Fruit fly (Drosophila melanogaster) whole organism, adult: Measurements from ENCODE around the gene CG4467.
A peak's percentile ranks its signal among the peaks of the same experiment; 100 is the strongest.

Source experiments
- CG11617 ChIP-seq: fragments of 200-800 bp; sonication (Bioruptor generic); optimal IDR thresholded peaks from 2 replicates; lab custom pipeline; 2017; ENCODE audit warnings: mild to moderate bottlenecking, missing biosample characterization, missing genetic modification reagents, missing genetic modification characterization
- CG12768 ChIP-seq: fragments of 200-800 bp; sonication (Bioruptor generic); optimal IDR thresholded peaks from 2 replicates; lab custom pipeline; 2017; ENCODE audit warnings: missing biosample characterization, missing genetic modification characterization, mild to moderate bottlenecking, moderate library complexity, missing genetic modification reagents
- CG14711 ChIP-seq: fragments of 200-800 bp; sonication (Bioruptor generic); optimal IDR thresholded peaks from 2 replicates; lab custom pipeline; 2018; ENCODE audit warnings: missing biosample characterization, mild to moderate bottlenecking, missing genetic modification characterization, moderate library complexity
- CG1620 ChIP-seq: fragments of 200-800 bp; sonication (Bioruptor generic); optimal IDR thresholded peaks from 2 replicates; lab custom pipeline; 2016; ENCODE audit warnings: missing biosample characterization, missing genetic modification characterization
- CG33017 ChIP-seq: fragments of 200-800 bp; sonication (Bioruptor generic); optimal IDR thresholded peaks from 2 replicates; lab custom pipeline; 2018; ENCODE audit warnings: missing biosample characterization, mild to moderate bottlenecking, missing genetic modification characterization, moderate library complexity
- CG5204 ChIP-seq: fragments of 200-800 bp; sonication (Bioruptor generic); optimal IDR thresholded peaks from 2 replicates; lab custom pipeline; 2016; ENCODE audit warnings: missing biosample characterization, missing genetic modification characterization
- CG7045 ChIP-seq: fragments of 200-800 bp; sonication (Bioruptor generic); optimal IDR thresholded peaks from 2 replicates; lab custom pipeline; 2017; ENCODE audit warnings: missing biosample characterization, mild to moderate bottlenecking, missing genetic modification characterization
- CG7101 ChIP-seq: fragments of 200-800 bp; sonication (Bioruptor generic); optimal IDR thresholded peaks from 2 replicates; lab custom pipeline; 2018; ENCODE audit warnings: missing biosample characterization, mild to moderate bottlenecking, missing genetic modification characterization, moderate library complexity
- Clk ChIP-seq: fragments of 200-800 bp; sonication (Bioruptor generic); optimal IDR thresholded peaks from 2 replicates; lab custom pipeline; 2017; ENCODE audit warnings: missing biosample characterization, missing genetic modification characterization
- Crg-1 ChIP-seq: fragments of 200-800 bp; sonication (Bioruptor generic); optimal IDR thresholded peaks from 2 replicates; lab custom pipeline; 2016; ENCODE audit warnings: missing biosample characterization, missing genetic modification characterization
- Hr96 ChIP-seq: fragments of 200-800 bp; sonication (Bioruptor generic); optimal IDR thresholded peaks from 2 replicates; lab custom pipeline; 2016; ENCODE audit warnings: missing biosample characterization, missing genetic modification characterization
- Mnt ChIP-seq: fragments of 200-800 bp; sonication (Bioruptor generic); optimal IDR thresholded peaks from 2 replicates; lab custom pipeline; 2016; ENCODE audit warnings: missing biosample characterization, mild to moderate bottlenecking, missing genetic modification characterization
- bab1 ChIP-seq: fragments of 200-800 bp; sonication (Bioruptor generic); optimal IDR thresholded peaks from 3 replicates; lab custom pipeline; 2019; ENCODE audit warnings: missing biosample characterization, mild to moderate bottlenecking, missing genetic modification characterization, moderate library complexity
- cic ChIP-seq: fragments of 200-800 bp; sonication (Bioruptor generic); optimal IDR thresholded peaks from 2 replicates; lab custom pipeline; 2017; ENCODE audit warnings: missing biosample characterization, mild to moderate bottlenecking, missing genetic modification characterization, moderate library complexity
- cnc ChIP-seq, 2 experiments: fragments of >200 bp; optimal IDR thresholded peaks; 2 replicates each; lab custom pipeline; 2017
- kay ChIP-seq: fragments of 200-800 bp; sonication (Bioruptor generic); peaks from one replicate; lab custom pipeline; 2016; ENCODE audit warnings: missing biosample characterization, missing genetic modification characterization, borderline replicate concordance
- ovo ChIP-seq: fragments of 200-800 bp; sonication (Bioruptor generic); optimal IDR thresholded peaks from 2 replicates; lab custom pipeline; 2016; ENCODE audit warnings: missing biosample characterization, missing genetic modification characterization
- pad ChIP-seq: fragments of 200-800 bp; sonication (Bioruptor generic); optimal IDR thresholded peaks from 3 replicates; lab custom pipeline; 2017; ENCODE audit warnings: missing biosample characterization, missing genetic modification characterization, mild to moderate bottlenecking, moderate library complexity, missing genetic modification reagents
- tj ChIP-seq: fragments of 200-800 bp; sonication (Bioruptor generic); optimal IDR thresholded peaks from 3 replicates; lab custom pipeline; 2017; ENCODE audit warnings: missing biosample characterization, mild to moderate bottlenecking, missing genetic modification characterization, moderate library complexity
- toe ChIP-seq: fragments of 200-800 bp; sonication (Bioruptor generic); optimal IDR thresholded peaks from 2 replicates; lab custom pipeline; 2016; ENCODE audit warnings: missing biosample characterization, missing genetic modification characterization

CG4467 gene

DNA sequence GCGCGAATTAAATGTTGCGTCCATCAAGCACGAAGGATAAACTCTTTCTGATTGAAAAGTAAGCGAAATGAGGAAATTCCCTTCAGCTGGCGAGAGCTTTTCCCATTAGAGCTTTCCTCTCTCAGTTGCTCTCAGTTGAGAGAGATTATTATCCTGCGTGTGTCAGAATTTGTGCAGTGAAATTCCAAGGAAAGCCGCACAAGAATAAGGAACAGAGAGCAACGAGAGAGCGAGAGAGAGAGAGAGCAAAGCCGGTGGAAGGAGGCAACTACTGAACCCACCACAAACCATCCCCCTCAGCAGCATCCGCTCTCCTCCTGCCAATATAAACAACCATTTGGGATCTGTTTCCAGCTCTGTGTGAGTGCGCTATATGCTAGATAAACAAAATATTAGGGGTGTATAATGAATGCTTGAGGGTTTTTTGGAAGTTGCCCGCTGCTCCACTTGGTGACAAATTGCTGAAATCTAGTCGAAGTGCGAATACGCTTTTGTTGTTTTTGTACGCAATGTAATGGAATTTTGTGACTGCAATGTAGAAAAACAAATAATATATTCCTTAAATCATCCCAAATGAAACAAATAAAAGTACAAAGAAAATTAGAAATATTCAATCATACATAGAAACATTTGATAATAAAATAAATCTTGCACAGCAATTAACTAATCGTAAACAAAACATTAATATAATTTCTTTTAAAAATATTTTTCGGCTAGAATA lies at the start of gene CG4467:
Gene CG4467 (minus strand): TSS at position 51 of the 721 bp plus-strand sequence.
- no peak for TF ChIP-seq ovo (GFP tag; lab: Kevin White, UChicago)
- no peak for TF ChIP-seq bab1 (GFP tag; lab: Kevin White, UChicago)
- TF ChIP-seq tj = no peak
- TF ChIP-seq Clk (GFP tag; lab: Kevin White, UChicago) = no peak
- TF ChIP-seq CG33017 (tag; lab: Kevin White, UChicago) = no peak
- TF ChIP-seq Mnt = no peak
- TF ChIP-seq CG1620 (GFP tag; lab: Kevin White, UChicago) = no peak
- TF ChIP-seq Crg-1 (GFP tag; lab: Kevin White, UChicago) = no peak
- TF ChIP-seq CG12768 (GFP tag; lab: Kevin White, UChicago) = no peak
- TF ChIP-seq CG7045 (GFP tag; lab: Kevin White, UChicago) = no peak
- TF ChIP-seq CG7101 (tag; lab: Kevin White, UChicago) = no peak
- TF ChIP-seq toe (GFP tag; lab: Kevin White, UChicago) = no peak
- no peak for TF ChIP-seq CG5204 (GFP tag; lab: Kevin White, UChicago)
- no peak for TF ChIP-seq CG11617 (GFP tag; lab: Kevin White, UChicago)

- TF ChIP-seq kay (GFP tag; lab: Kevin White, UChicago) (peak; percentile 36), CG14711 (tag; lab: Kevin White, UChicago) (no peak), CG1620 (GFP tag; lab: Kevin White, UChicago) (no peak)
Measured at dm6 chr3R:23297132-23297862, 48.6 kb upstream of the CG4467 start.

DNA sequence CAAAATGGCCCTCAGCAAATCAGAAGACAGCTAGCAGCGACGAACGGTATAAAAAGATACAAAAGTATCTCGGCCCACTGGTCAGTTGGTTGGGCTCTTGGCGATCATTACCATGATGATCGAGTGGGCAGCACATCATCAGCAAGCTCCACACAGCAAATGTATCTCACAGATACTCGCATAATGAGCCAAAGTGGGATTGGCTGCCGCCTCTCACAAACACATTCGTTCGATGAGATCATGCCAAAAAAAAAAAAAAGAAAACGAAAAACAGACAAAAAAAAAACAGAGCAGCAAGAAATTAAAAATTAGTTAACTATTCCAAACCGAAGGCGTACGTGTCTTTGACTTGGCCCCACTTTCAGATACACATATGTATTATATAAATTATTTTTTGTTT lies 47.4 kb upstream of the CG4467 start:
- TF ChIP-seq toe (GFP tag; lab: Kevin White, UChicago) = no peak
- TF ChIP-seq CG7101 (tag; lab: Kevin White, UChicago) = no peak
- no peak for TF ChIP-seq tj
- no peak for TF ChIP-seq pad (GFP tag; lab: Kevin White, UChicago)
- no peak for TF ChIP-seq ovo (GFP tag; lab: Kevin White, UChicago)
- TF ChIP-seq Hr96 (GFP tag; lab: Kevin White, UChicago) = no peak
- TF ChIP-seq Crg-1 (GFP tag; lab: Kevin White, UChicago) = no peak
- TF ChIP-seq CG14711 (tag; lab: Kevin White, UChicago) = no peak
- no peak for TF ChIP-seq Mnt
- TF ChIP-seq CG11617 (GFP tag; lab: Kevin White, UChicago) = no peak
- no peak for TF ChIP-seq CG12768 (GFP tag; lab: Kevin White, UChicago)
- TF ChIP-seq kay (GFP tag; lab: Kevin White, UChicago) = no peak

dm6 chr3R:23295360-23295772 lies 46.7 kb upstream of the CG4467 start:
- TF ChIP-seq CG33017 (tag; lab: Kevin White, UChicago) = peak; percentile 8
- TF ChIP-seq Mnt = peak; percentile 24
- no peak for TF ChIP-seq kay (GFP tag; lab: Kevin White, UChicago)
- TF ChIP-seq toe (GFP tag; lab: Kevin White, UChicago) = peak; percentile 6
- peak; percentile 37 for TF ChIP-seq Hr96 (GFP tag; lab: Kevin White, UChicago)
- peak; percentile 15 for TF ChIP-seq CG7101 (tag; lab: Kevin White, UChicago)
- TF ChIP-seq CG1620 (GFP tag; lab: Kevin White, UChicago) = no peak
- TF ChIP-seq cic (GFP tag; lab: Kevin White, UChicago) = peak; percentile 56
- peak; percentile 28 for TF ChIP-seq tj

DNA sequence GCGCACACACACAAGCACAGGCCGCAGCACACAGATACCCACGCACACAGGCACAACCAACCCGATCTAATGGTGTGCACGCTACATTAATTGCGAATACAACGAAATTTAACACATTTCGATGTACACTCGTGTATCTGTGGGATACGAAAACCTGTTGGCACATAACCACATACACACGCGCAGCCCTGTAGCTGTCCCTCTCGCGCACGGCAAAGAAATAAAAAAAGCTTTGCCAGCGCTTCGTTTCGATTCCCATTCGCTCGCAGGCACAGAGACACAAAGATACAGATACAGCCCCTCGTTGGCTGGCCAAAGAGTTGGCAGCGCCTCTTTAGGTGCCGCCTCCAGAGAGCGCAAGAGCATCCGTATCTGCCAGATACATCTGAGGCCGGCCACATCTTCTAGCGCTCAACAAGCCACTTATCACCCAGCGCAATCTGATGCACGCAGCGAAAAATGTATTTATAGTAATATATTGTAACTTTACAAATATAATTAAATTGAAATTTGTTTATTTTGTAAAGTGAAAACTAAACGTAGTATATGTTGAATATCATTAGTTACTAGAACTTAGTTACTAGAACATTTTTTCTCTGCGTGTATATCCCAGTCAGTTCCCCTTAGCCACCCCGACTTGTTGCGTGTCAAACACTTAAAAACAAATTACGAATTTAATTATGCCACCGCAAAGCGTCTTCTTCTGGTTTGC lies 44.5 kb upstream of the CG4467 start:
- TF ChIP-seq Clk (GFP tag; lab: Kevin White, UChicago) = no peak
- TF ChIP-seq pad (GFP tag; lab: Kevin White, UChicago) = no peak
- peak; percentile 91 for TF ChIP-seq tj
- no peak for TF ChIP-seq bab1 (GFP tag; lab: Kevin White, UChicago)
- TF ChIP-seq CG12768 (GFP tag; lab: Kevin White, UChicago) = no peak
- TF ChIP-seq cnc (optimal IDR thresholded peaks at IDR 0.05; lab: Kevin White, UChicago) = no peak
- TF ChIP-seq CG1620 (GFP tag; lab: Kevin White, UChicago) = no peak
- TF ChIP-seq Mnt = no peak
- no peak for TF ChIP-seq Hr96 (GFP tag; lab: Kevin White, UChicago)
- peak; percentile 21 for TF ChIP-seq cic (GFP tag; lab: Kevin White, UChicago)
- TF ChIP-seq toe (GFP tag; lab: Kevin White, UChicago) = peak; percentile 4
- TF ChIP-seq Crg-1 (GFP tag; lab: Kevin White, UChicago) = no peak
- TF ChIP-seq CG33017 (tag; lab: Kevin White, UChicago) = peak; percentile 4
- no peak for TF ChIP-seq kay (GFP tag; lab: Kevin White, UChicago)
- no peak for TF ChIP-seq CG11617 (GFP tag; lab: Kevin White, UChicago)
- TF ChIP-seq CG7101 (tag; lab: Kevin White, UChicago) = no peak
- no peak for TF ChIP-seq CG7045 (GFP tag; lab: Kevin White, UChicago)
- no peak for TF ChIP-seq CG5204 (GFP tag; lab: Kevin White, UChicago)
- no peak for TF ChIP-seq ovo (GFP tag; lab: Kevin White, UChicago)
- TF ChIP-seq CG14711 (tag; lab: Kevin White, UChicago) = no peak
